Worm (Caenorhabditis elegans) whole organism, L1 larva: ENCODE results near the gene srj-7.

Source experiments
- C04F5.9 ChIP-seq: sonication (generic microtip); optimal IDR thresholded peaks from 2 replicates; lab custom pipeline; 2016; ENCODE audit warnings: missing genetic modification characterization, missing compliant biosample characterization
- C16A3.4 ChIP-seq: fragments of 150-350 bp; optimal IDR thresholded peaks from 2 replicates; lab custom pipeline; 2014; ENCODE audit warnings: missing biosample characterization, missing genetic modification characterization
- aha-1 ChIP-seq: fragments of 150-350 bp; optimal IDR thresholded peaks from 2 replicates; lab custom pipeline; 2014; ENCODE audit warnings: missing biosample characterization, missing genetic modification characterization
- alr-1 ChIP-seq: fragments of 200-800 bp; sonication (Bioruptor generic); optimal IDR thresholded peaks from 2 replicates; lab custom pipeline; 2018; ENCODE audit warnings: borderline replicate concordance, mild to moderate bottlenecking, missing genetic modification characterization, missing compliant biosample characterization
- ceh-90 ChIP-seq: sonication (generic microtip); optimal IDR thresholded peaks from 2 replicates; lab custom pipeline; 2016; ENCODE audit warnings: missing genetic modification characterization, missing compliant biosample characterization
- ces-1 ChIP-seq: fragments of 150-350 bp; optimal IDR thresholded peaks from 2 replicates; lab custom pipeline; 2014; ENCODE audit warnings: missing biosample characterization, missing genetic modification reagents, missing genetic modification characterization
- efl-1 ChIP-seq, 4 experiments: fragments of 150-350 bp; optimal IDR thresholded peaks in 3 of 4; peaks in 1 of 4; 1 replicate in 1 of 4; 2 replicates in 3 of 4; lab custom pipeline; 2014; ENCODE audit warnings: missing biosample characterization in 2 of 4, missing genetic modification characterization in 2 of 4, missing genetic modification reagents in 2 of 4
- ets-5 ChIP-seq: fragments of 200-800 bp; sonication (Bioruptor generic); IDR thresholded peaks from 2 replicates; pipeline ENCODE4 v1.3.6; 2022; ENCODE audit warnings: missing genetic modification characterization, missing compliant biosample characterization
- fkh-8 ChIP-seq: sonication (generic microtip); optimal IDR thresholded peaks from 2 replicates; lab custom pipeline; 2016; ENCODE audit warnings: mild to moderate bottlenecking, missing genetic modification characterization, missing compliant biosample characterization
- grh-1 ChIP-seq: fragments of 200-800 bp; sonication (Bioruptor generic); IDR thresholded peaks from 2 replicates; pipeline ENCODE4 v1.3.6; 2022; ENCODE audit warnings: missing genetic modification reagents, missing genetic modification characterization, missing compliant biosample characterization
- lin-13 ChIP-seq: fragments of 150-350 bp; optimal IDR thresholded peaks from 2 replicates; lab custom pipeline; 2014; ENCODE audit warnings: missing biosample characterization, missing genetic modification reagents, missing genetic modification characterization
- lin-14 ChIP-seq: fragments of 200-800 bp; sonication (Bioruptor generic); optimal IDR thresholded peaks from 2 replicates; lab custom pipeline; 2018; ENCODE audit warnings: mild to moderate bottlenecking, missing genetic modification characterization, moderate library complexity, missing compliant biosample characterization
- lin-15B ChIP-seq: fragments of 150-350 bp; sonication (generic microtip); optimal IDR thresholded peaks from 3 replicates; lab custom pipeline; 2014; ENCODE audit warnings: missing biosample characterization, missing genetic modification characterization
- lin-35 ChIP-seq, 2 experiments: fragments of 150-350 bp; optimal IDR thresholded peaks; 2 replicates each; lab custom pipeline; 2014; ENCODE audit warnings: missing biosample characterization in 2 of 2, missing genetic modification characterization in 2 of 2, missing genetic modification reagents in 2 of 2
- lin-39 ChIP-seq: fragments of 150-350 bp; optimal IDR thresholded peaks from 2 replicates; lab custom pipeline; 2014; ENCODE audit warnings: missing biosample characterization, missing genetic modification reagents, missing genetic modification characterization
- mep-1 ChIP-seq: fragments of 150-350 bp; optimal IDR thresholded peaks from 2 replicates; lab custom pipeline; 2014; ENCODE audit warnings: missing biosample characterization, missing genetic modification characterization
- nhr-11 ChIP-seq: fragments of 150-350 bp; optimal IDR thresholded peaks from 2 replicates; lab custom pipeline; 2014; ENCODE audit warnings: missing biosample characterization, missing genetic modification characterization
- nhr-20 ChIP-seq: sonication (generic microtip); optimal IDR thresholded peaks from 2 replicates; lab custom pipeline; 2016; ENCODE audit warnings: mild to moderate bottlenecking, missing genetic modification characterization, missing compliant biosample characterization
- nhr-71 ChIP-seq: sonication (generic microtip); optimal IDR thresholded peaks from 2 replicates; lab custom pipeline; 2016; ENCODE audit warnings: mild to moderate bottlenecking, missing genetic modification characterization, moderate library complexity, missing compliant biosample characterization
- nhr-84 ChIP-seq: sonication (generic microtip); optimal IDR thresholded peaks from 2 replicates; lab custom pipeline; 2017; ENCODE audit warnings: missing biosample characterization, missing genetic modification characterization
- nhr-85 ChIP-seq: sonication (generic microtip); peaks from one replicate; lab custom pipeline; 2016; ENCODE audit warnings: missing genetic modification characterization, inconsistent platforms, missing compliant biosample characterization
- pag-3 ChIP-seq: sonication (generic microtip); optimal IDR thresholded peaks from 2 replicates; lab custom pipeline; 2017; ENCODE audit warnings: missing genetic modification characterization, mild to moderate bottlenecking, missing compliant biosample characterization, antibody characterized with exemption, borderline replicate concordance; ENCODE audit not compliant: insufficient read depth
- rnt-1 ChIP-seq: sonication (generic microtip); optimal IDR thresholded peaks from 2 replicates; lab custom pipeline; 2016; ENCODE audit warnings: mild to moderate bottlenecking, missing genetic modification characterization, moderate library complexity, missing compliant biosample characterization
- skn-1 ChIP-seq: fragments of 150-350 bp; optimal IDR thresholded peaks from 2 replicates; lab custom pipeline; 2014; ENCODE audit warnings: missing biosample characterization, missing genetic modification characterization
- snu-23 ChIP-seq: sonication (generic microtip); optimal IDR thresholded peaks from 2 replicates; lab custom pipeline; 2016; ENCODE audit warnings: missing genetic modification characterization, missing compliant biosample characterization
- sptf-1 ChIP-seq: fragments of 150-350 bp; optimal IDR thresholded peaks from 2 replicates; lab custom pipeline; 2014; ENCODE audit warnings: missing biosample characterization, missing genetic modification characterization
- sup-37 ChIP-seq: fragments of 200-800 bp; sonication (Bioruptor generic); optimal IDR thresholded peaks from 2 replicates; lab custom pipeline; 2018; ENCODE audit warnings: mild to moderate bottlenecking, missing genetic modification characterization, missing compliant biosample characterization
- tlp-1 ChIP-seq: fragments of 150-350 bp; optimal IDR thresholded peaks from 2 replicates; lab custom pipeline; 2014; ENCODE audit warnings: missing biosample characterization, missing genetic modification characterization
- unc-98 ChIP-seq: fragments of 200-800 bp; sonication (Bioruptor generic); IDR thresholded peaks from 2 replicates; pipeline ENCODE4 v1.3.6; 2022; ENCODE audit warnings: missing genetic modification characterization, missing compliant biosample characterization
- zip-4 ChIP-seq: fragments of 200-800 bp; sonication (Bioruptor generic); optimal IDR thresholded peaks from 2 replicates; lab custom pipeline; 2018; ENCODE audit warnings: mild to moderate bottlenecking, missing genetic modification characterization, moderate library complexity, missing compliant biosample characterization

srj-7 gene

ce11 chrV:3244703-3245102 lies at the start of gene srj-7:
TSS of gene srj-7 (plus strand) at chrV:3245003.
- TF ChIP-seq nhr-20 (tag; lab: Kevin White, UChicago) (no peak), efl-1 (optimal IDR thresholded peaks at IDR 0.05; lab: Kevin White, UChicago) (no peak), efl-1 (GFP tag; optimal IDR thresholded peaks at IDR 0.05 in 1 of 2; lab: Kevin White, UChicago) (peak in 1 of 2 experiments; percentile 55)

DNA sequence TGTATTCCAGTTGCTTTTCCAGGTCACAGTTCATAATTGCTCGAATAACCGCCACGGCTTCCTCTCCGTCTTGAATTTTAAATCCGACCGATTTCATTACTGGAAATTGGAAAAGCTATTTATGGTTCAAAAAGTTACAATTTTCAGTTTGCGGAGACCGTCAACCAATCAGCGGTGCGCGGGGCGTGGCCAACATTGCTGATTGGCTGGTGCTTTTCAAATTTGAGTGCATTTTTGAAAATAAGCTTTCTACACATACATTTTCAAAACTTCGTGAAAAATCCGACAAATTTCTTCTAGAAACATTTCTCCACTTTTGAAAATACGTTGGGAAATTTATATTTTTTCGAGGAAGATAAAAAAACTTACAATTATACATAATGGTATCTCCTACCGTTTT lies 49.0 kb upstream of the srj-7 start:
- no peak for TF ChIP-seq skn-1 (tag; lab: Kevin White, UChicago)
- TF ChIP-seq alr-1 (tag; lab: Kevin White, UChicago) = no peak
- TF ChIP-seq, all 84 proteins: peak for 0

DNA sequence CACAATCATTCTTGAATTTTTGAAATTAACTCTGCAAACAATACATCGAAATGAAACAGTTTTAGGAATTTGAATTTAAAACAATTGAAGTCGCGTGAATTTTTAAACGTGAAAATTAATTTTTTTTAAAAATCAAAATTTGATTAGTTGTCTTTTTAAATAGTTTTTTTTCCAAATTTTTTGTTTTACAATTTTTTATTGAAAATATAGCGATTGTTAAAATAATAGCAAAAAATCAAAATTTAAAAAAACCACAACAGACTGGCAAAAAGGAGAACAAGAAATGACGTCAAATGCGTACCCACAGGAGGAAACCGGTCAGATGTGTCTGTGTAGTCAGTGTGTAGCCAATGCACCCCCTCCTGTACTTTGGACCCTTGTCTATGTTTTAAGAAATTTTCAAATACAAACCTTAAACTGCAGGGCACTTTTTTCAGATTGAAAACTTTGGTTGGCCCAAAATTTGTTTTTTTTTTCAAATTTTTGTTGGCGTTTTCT lies 47.9 kb upstream of the srj-7 start, which contains the start of the genes Y73C8B.1 and Y73C8B.5:
Y73C8B.1 (minus strand) TSS at position 51 of the 498 bp plus-strand sequence.
Y73C8B.5 (plus strand) TSS at position 437 of the 498 bp plus-strand sequence.
- TF ChIP-seq snu-23 (GFP tag; lab: Kevin White, UChicago) = peak; percentile 8
- TF ChIP-seq lin-35 (GFP tag; optimal IDR thresholded peaks at IDR 0.05; lab: Kevin White, UChicago) = peak in 1 of 2 experiments; percentile 45
- TF ChIP-seq lin-39 (tag; lab: Kevin White, UChicago) = no peak
- peak; percentile 29 for TF ChIP-seq nhr-71
- TF ChIP-seq nhr-11 (tag; lab: Kevin White, UChicago) = peak; percentile 42
- no peak for TF ChIP-seq nhr-84 (tag; lab: Kevin White, UChicago)
- no peak for TF ChIP-seq lin-13 (GFP tag; lab: Kevin White, UChicago)
- peak; percentile 33 for TF ChIP-seq nhr-20 (tag; lab: Kevin White, UChicago)
- peak; percentile 2 for TF ChIP-seq nhr-85 (tag; lab: Kevin White, UChicago)
- peak; percentile 61 for TF ChIP-seq grh-1 (GFP tag; lab: Robert Waterston, UW)
- no peak for TF ChIP-seq mep-1 (tag; lab: Kevin White, UChicago)
- no peak for TF ChIP-seq lin-14 (GFP tag; lab: Kevin White, UChicago)
- TF ChIP-seq unc-98 (GFP tag; lab: Robert Waterston, UW) = no peak
- TF ChIP-seq fkh-8 (tag; lab: Kevin White, UChicago) = no peak
- TF ChIP-seq lin-15B (tag; lab: Kevin White, UChicago) = no peak
- TF ChIP-seq, all 84 proteins: peak for 7

DNA sequence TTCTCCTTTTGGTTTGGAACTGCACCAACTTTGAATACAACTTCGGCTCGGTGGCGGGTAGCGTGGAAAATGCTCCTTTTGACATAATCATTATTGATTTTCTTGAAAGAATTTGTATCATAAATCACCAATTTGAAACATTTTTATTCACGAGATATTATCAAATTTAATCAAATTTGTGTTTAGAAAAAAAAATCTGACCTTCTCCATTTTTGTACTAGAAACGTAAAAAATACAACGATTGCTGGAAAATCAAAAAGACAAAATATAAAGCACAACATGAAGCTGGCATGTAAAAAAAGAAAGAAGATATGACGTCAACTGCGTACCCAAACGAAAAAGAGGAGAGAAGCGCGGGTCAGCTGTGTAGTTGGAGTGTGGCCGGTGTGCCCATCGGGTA lies 44.5 kb upstream of the srj-7 start, which contains the start of gene K08D9.4:
K08D9.4 (minus strand) TSS at position 101 of the 400 bp plus-strand sequence.
- TF ChIP-seq rnt-1 (tag; lab: Kevin White, UChicago) = peak; percentile 3
- TF ChIP-seq sup-37 (GFP tag; lab: Kevin White, UChicago) = no peak
- TF ChIP-seq lin-39 (tag; lab: Kevin White, UChicago) = no peak
- TF ChIP-seq snu-23 (GFP tag; lab: Kevin White, UChicago) = no peak
- no peak for TF ChIP-seq mep-1 (tag; lab: Kevin White, UChicago)
- no peak for TF ChIP-seq tlp-1 (tag; lab: Kevin White, UChicago)

ce11 chrV:3204433-3204832 lies 40.4 kb upstream of the srj-7 start:
- TF ChIP-seq pag-3 (no peak), C04F5.9 (tag; lab: Kevin White, UChicago) (no peak), ces-1 (GFP tag; lab: Kevin White, UChicago) (no peak), ceh-90 (tag; lab: Kevin White, UChicago) (no peak), grh-1 (GFP tag; lab: Robert Waterston, UW) (no peak), lin-15B (tag; lab: Kevin White, UChicago) (no peak), zip-4 (GFP tag; lab: Kevin White, UChicago) (no peak), efl-1 (optimal IDR thresholded peaks at IDR 0.05; lab: Kevin White, UChicago) (no peak), efl-1 (GFP tag; optimal IDR thresholded peaks at IDR 0.05 in 1 of 2; lab: Kevin White, UChicago) (no peak), sptf-1 (tag; lab: Kevin White, UChicago) (no peak), C16A3.4 (no peak), aha-1 (no peak), nhr-11 (tag; lab: Kevin White, UChicago) (no peak)
- TF ChIP-seq, all 84 proteins: peak for 0

DNA sequence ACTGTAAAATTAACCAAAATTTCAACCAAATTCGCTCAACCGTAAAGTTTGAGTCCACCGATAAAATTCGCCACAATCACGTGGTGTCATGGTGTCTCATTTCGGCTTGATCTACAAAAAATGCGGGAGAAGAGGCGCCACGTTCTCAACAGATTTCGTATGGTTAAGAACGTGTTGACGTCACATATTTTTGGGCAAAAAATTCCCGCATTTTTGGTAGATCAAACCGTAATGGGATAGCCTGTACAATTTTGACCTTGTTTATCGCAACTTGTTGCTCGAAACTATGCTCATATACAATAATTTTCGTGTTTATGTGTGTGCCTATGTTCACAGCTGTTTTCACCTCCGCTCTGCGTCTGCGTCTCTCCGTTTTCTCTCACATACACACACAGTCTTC lies 35.9 kb upstream of the srj-7 start:
- no peak for TF ChIP-seq efl-1 (optimal IDR thresholded peaks at IDR 0.05; lab: Kevin White, UChicago)
- TF ChIP-seq efl-1 (GFP tag; optimal IDR thresholded peaks at IDR 0.05 in 1 of 2; lab: Kevin White, UChicago) = peak in 1 of 2 experiments; percentile 71
- TF ChIP-seq ets-5 (GFP tag; lab: Robert Waterston, UW) = no peak
